Worm (Caenorhabditis elegans) whole organism, L4 larva: Measurements from ENCODE around the gene F56F11.1.

Experiments used
- sdz-12 ChIP-seq: fragments of 200-800 bp; sonication (Bioruptor generic); optimal IDR thresholded peaks from 2 replicates; lab custom pipeline; 2018; ENCODE audit warnings: mild to moderate bottlenecking, missing genetic modification characterization, missing compliant biosample characterization
- skn-1 ChIP-seq: fragments of 150-350 bp; optimal IDR thresholded peaks from 2 replicates; lab custom pipeline; 2014; ENCODE audit warnings: missing biosample characterization, missing genetic modification characterization
- unc-62 ChIP-seq, 3 experiments: fragments of 150-350 bp in 1 of 3; sonication (generic microtip); optimal IDR thresholded peaks in 2 of 3; peaks in 1 of 3; 1 replicate in 1 of 3; 2 replicates in 2 of 3; lab custom pipeline; 2014 to 2017; ENCODE audit warnings: missing biosample characterization in 3 of 3, missing genetic modification characterization in 3 of 3, missing genetic modification reagents in 3 of 3, missing genotype in 1 of 3

ce11 chrIII:2941578-2941977, 50.0 kb downstream of the F56F11.1 start:
- peak in 1 of 2 experiments; percentile 94 for TF ChIP-seq unc-62 (GFP tag; optimal IDR thresholded peaks at IDR 0.05 in 1 of 2; lab: Kevin White, UChicago)
- TF ChIP-seq unc-62 (tag; optimal IDR thresholded peaks at IDR 0.05; lab: Kevin White, UChicago): no peak
- no peak for TF ChIP-seq skn-1
- TF ChIP-seq sdz-12 (GFP tag; lab: Kevin White, UChicago): no peak
